Fruit fly (Drosophila melanogaster): ENCODE measurements around the gene Jon25Bii.

The Jon25Bii gene

DNA sequence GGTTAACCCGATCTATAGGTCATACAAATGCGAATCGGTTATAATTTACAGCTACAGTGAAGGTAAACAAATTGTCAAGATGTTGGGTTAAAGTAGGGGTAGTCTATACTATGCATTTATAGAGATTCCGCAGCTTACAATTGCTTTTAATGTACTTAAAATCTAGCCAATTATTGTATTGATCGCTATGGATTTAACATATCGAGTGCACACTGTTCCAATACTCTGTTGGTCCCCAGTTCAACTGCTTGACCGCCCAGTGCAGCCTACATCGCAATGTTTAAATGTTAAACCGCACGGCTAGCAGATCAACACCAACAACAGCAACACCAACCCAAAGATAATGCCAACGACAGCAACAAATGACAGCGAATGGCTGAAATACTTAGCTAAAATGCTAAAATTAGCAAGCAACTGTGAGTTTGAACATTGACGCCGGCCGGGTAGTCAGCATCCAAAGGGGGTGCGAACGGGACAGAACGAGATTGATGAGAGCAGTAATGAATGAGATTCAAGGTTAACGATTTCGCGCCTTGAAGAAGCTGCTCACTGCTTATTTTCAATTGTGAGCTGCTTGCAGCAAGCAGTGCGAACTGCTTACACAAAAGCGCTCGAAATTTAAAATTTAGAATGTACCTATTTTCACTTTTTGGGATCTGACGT lies 48.1 kb upstream of the Jon25Bii start (continued):
- no peak for TF ChIP-seq CG9437 (GFP tag; optimal IDR thresholded peaks at IDR 0.05)
- TF ChIP-seq CG31224 (GFP tag; IDR thresholded peaks at IDR 0.05), result peak; percentile 15; the same call in 1 of the 2 replicates
- no peak for TF ChIP-seq CG30020 (tag; optimal IDR thresholded peaks at IDR 0.05)
- TF ChIP-seq tx (GFP tag; optimal IDR thresholded peaks at IDR 0.05), result no peak
- no peak for TF ChIP-seq vfl (GFP tag; optimal IDR thresholded peaks at IDR 0.05)
- no peak for TF ChIP-seq tin (GFP tag; optimal IDR thresholded peaks at IDR 0.05)
- no peak for TF ChIP-seq CG2202 (tag; optimal IDR thresholded peaks at IDR 0.05)
- TF ChIP-seq trem (tag; optimal IDR thresholded peaks at IDR 0.05), result no peak
- no peak for TF ChIP-seq bsh (GFP tag; optimal IDR thresholded peaks at IDR 0.05)
- TF ChIP-seq CG9932 (GFP tag; IDR thresholded peaks at IDR 0.05), result peak; percentile 4; the same call in 1 of the 2 replicates
- TF ChIP-seq D (optimal IDR thresholded peaks at IDR 0.05), result peak; percentile 57
- TF ChIP-seq D (GFP tag; optimal IDR thresholded peaks at IDR 0.05), result no peak
- peak; percentile 52 for TF ChIP-seq CG14014 (GFP tag; IDR thresholded peaks at IDR 0.05)
- TF ChIP-seq Max (GFP tag; optimal IDR thresholded peaks at IDR 0.05), result no peak
- TF ChIP-seq luna (GFP tag; optimal IDR thresholded peaks at IDR 0.05), result no peak
- TF ChIP-seq CG14050 (GFP tag; IDR thresholded peaks at IDR 0.05), result peak; percentile 19; the same call in 2 of the 3 replicates
- no peak for TF ChIP-seq CG9727 (GFP tag; optimal IDR thresholded peaks at IDR 0.05)
- 0 out of 2 replicates have a peak, but pooled peaks have one; percentile 36 for TF ChIP-seq unc-4 (GFP tag; IDR thresholded peaks at IDR 0.05; ENCODE audit: partially characterized antibody)
- TF ChIP-seq jing (GFP tag; optimal IDR thresholded peaks at IDR 0.05), result no peak
- no peak for TF ChIP-seq HLH54F (GFP tag; optimal IDR thresholded peaks at IDR 0.05)
- no peak for TF ChIP-seq gem (tag; optimal IDR thresholded peaks at IDR 0.05)
- TF ChIP-seq CG14441 (GFP tag; IDR thresholded peaks at IDR 0.05), result peak; percentile 65
- no peak for TF ChIP-seq Jarid2 (GFP tag; optimal IDR thresholded peaks at IDR 0.05)
- TF ChIP-seq kni (GFP tag; optimal IDR thresholded peaks at IDR 0.05), result peak; percentile 10
- TF ChIP-seq CG7963 (GFP tag; IDR thresholded peaks at IDR 0.05; ENCODE audit: partially characterized antibody), result 0 out of 3 replicates have a peak, but pooled peaks have one; percentile 31
- TF ChIP-seq CG11696 (GFP tag; IDR thresholded peaks at IDR 0.05), result no peak
- TF ChIP-seq h (optimal IDR thresholded peaks at IDR 0.05), result no peak
- no peak for TF ChIP-seq bab2 (GFP tag; optimal IDR thresholded peaks at IDR 0.05)
- TF ChIP-seq CG13894 (tag; optimal IDR thresholded peaks at IDR 0.05), result peak; percentile 72
- peak; percentile 35 for TF ChIP-seq NFAT (GFP tag; IDR thresholded peaks at IDR 0.05)
- TF ChIP-seq sisA (GFP tag; IDR thresholded peaks at IDR 0.05), result peak; percentile 3; the same call in 1 of the 2 replicates
- TF ChIP-seq HLH4C (GFP tag; IDR thresholded peaks at IDR 0.05; ENCODE audit: partially characterized antibody), result peak; percentile 43; the same call in 1 of the 3 replicates
- peak; percentile 50 for TF ChIP-seq CG32532 (GFP tag; IDR thresholded peaks at IDR 0.05)
- no peak for TF ChIP-seq insv (GFP tag; optimal IDR thresholded peaks at IDR 0.05)
- peak in 1 of 2 experiments; percentile 29 for TF ChIP-seq Trl (optimal IDR thresholded peaks at IDR 0.05)
- peak; percentile 41 for TF ChIP-seq Trl (GFP tag; optimal IDR thresholded peaks at IDR 0.05)
- peak; percentile 41; the same call in 1 of the 2 replicates for TF ChIP-seq esg (GFP tag; conservative IDR thresholded peaks at IDR 0.05)
- TF ChIP-seq dpn (GFP tag; optimal IDR thresholded peaks at IDR 0.05), result peak in 1 of 2 experiments; percentile 4
- peak; percentile 77 for TF ChIP-seq ci (GFP tag; IDR thresholded peaks at IDR 0.05)
- no peak for TF ChIP-seq gcm (GFP tag; optimal IDR thresholded peaks at IDR 0.05)
- TF ChIP-seq CG4282 (GFP tag; optimal IDR thresholded peaks at IDR 0.05), result no peak
- no peak for TF ChIP-seq Sry-β (GFP tag; optimal IDR thresholded peaks at IDR 0.05)
- TF ChIP-seq NfI (GFP tag; optimal IDR thresholded peaks at IDR 0.05), result no peak
- TF ChIP-seq hbn (GFP tag; IDR thresholded peaks at IDR 0.05; ENCODE audit: partially characterized antibody), result no peak
- no peak for TF ChIP-seq cato (GFP tag; optimal IDR thresholded peaks at IDR 0.05; ENCODE audit: borderline replicate concordance)
- no peak for TF ChIP-seq Atf-2 (GFP tag; optimal IDR thresholded peaks at IDR 0.05)
- TF ChIP-seq Ets65A (GFP tag), result peak; percentile 73
- peak; percentile 36; the same call in 1 of the 2 replicates for TF ChIP-seq sens-2 (GFP tag; IDR thresholded peaks at IDR 0.05)
- no peak for TF ChIP-seq tup (GFP tag; optimal IDR thresholded peaks at IDR 0.05)
- peak; percentile 54 for TF ChIP-seq Rfx (GFP tag; IDR thresholded peaks at IDR 0.05)

Data from whole organism, embryonic.